Worm (Caenorhabditis elegans) whole organism, L2 larva: ENCODE data around the gene moc-6.

Experiments
- F13H6.1 ChIP-seq: sonication (generic microtip); optimal IDR thresholded peaks from 2 replicates; lab custom pipeline; 2016; ENCODE audit warnings: missing genetic modification characterization, missing compliant biosample characterization
- egl-27 ChIP-seq: sonication (generic microtip); optimal IDR thresholded peaks from 3 replicates; lab custom pipeline; 2017; ENCODE audit warnings: missing biosample characterization, missing genetic modification reagents, missing genetic modification characterization
- gmeb-1 ChIP-seq: fragments of 150-350 bp; optimal IDR thresholded peaks from 2 replicates; lab custom pipeline; 2014; ENCODE audit warnings: missing biosample characterization, missing genetic modification characterization
- lin-39 ChIP-seq: fragments of 150-350 bp; optimal IDR thresholded peaks from 2 replicates; lab custom pipeline; 2014; ENCODE audit warnings: missing biosample characterization, missing genetic modification reagents, missing genetic modification characterization
- lsy-2 ChIP-seq, 2 experiments: fragments of 150-350 bp in 1 of 2; sonication (generic microtip) in 1 of 2; optimal IDR thresholded peaks; 2 replicates each; lab custom pipeline; 2014 to 2017; ENCODE audit warnings: missing biosample characterization in 2 of 2, missing genetic modification characterization in 2 of 2
- mab-5 ChIP-seq: fragments of 150-350 bp; optimal IDR thresholded peaks from 2 replicates; lab custom pipeline; 2014; ENCODE audit warnings: missing biosample characterization, missing genetic modification characterization
- nhr-77 ChIP-seq: fragments of 150-350 bp; optimal IDR thresholded peaks from 2 replicates; lab custom pipeline; 2014; ENCODE audit warnings: missing biosample characterization, missing genetic modification characterization
- peb-1 ChIP-seq: fragments of 150-350 bp; optimal IDR thresholded peaks from 2 replicates; lab custom pipeline; 2014; ENCODE audit warnings: missing biosample characterization, missing genetic modification characterization
- skn-1 ChIP-seq: sonication (generic microtip); optimal IDR thresholded peaks from 2 replicates; lab custom pipeline; 2017; ENCODE audit warnings: missing biosample characterization, missing genetic modification characterization
- snpc-4 ChIP-seq: fragments of 150-350 bp; optimal IDR thresholded peaks from 2 replicates; lab custom pipeline; 2014; ENCODE audit warnings: missing biosample characterization, missing genetic modification characterization
- unc-62 ChIP-seq: fragments of 150-350 bp; optimal IDR thresholded peaks from 2 replicates; lab custom pipeline; 2014; ENCODE audit warnings: missing biosample characterization, missing genetic modification reagents, missing genetic modification characterization
- ztf-11 ChIP-seq: sonication (generic microtip); optimal IDR thresholded peaks from 2 replicates; lab custom pipeline; 2017; ENCODE audit warnings: missing biosample characterization, missing genetic modification characterization

ce11 chrIII:5162820-5163631 lies 32.8 kb upstream of the moc-6 start, which contains the start of gene gars-1:
- no peak for TF ChIP-seq nhr-77
- TF ChIP-seq mab-5 (tag; lab: Kevin White, UChicago): no peak
- TF ChIP-seq unc-62: no peak
- TF ChIP-seq F13H6.1 (tag; lab: Kevin White, UChicago): no peak
- no peak for TF ChIP-seq egl-27 (tag; lab: Kevin White, UChicago)
- no peak for TF ChIP-seq peb-1 (tag; lab: Kevin White, UChicago)
- no peak for TF ChIP-seq ztf-11 (tag; lab: Kevin White, UChicago)
- no peak for TF ChIP-seq gmeb-1 (tag; lab: Kevin White, UChicago)
- TF ChIP-seq snpc-4 (tag; lab: Kevin White, UChicago): no peak
- peak; percentile 11 to 23 for TF ChIP-seq lsy-2 (tag; optimal IDR thresholded peaks at IDR 0.05; lab: Kevin White, UChicago)
- TF ChIP-seq lin-39: no peak
- no peak for TF ChIP-seq skn-1
